Fruit fly (Drosophila melanogaster): ENCODE data around the gene Ziz.
A peak's percentile ranks its signal among the peaks of the same experiment; 100 is the strongest.

Ziz gene

dm6 chr2L:7495987-7496503, at the start of gene Ziz (continued):
- TF ChIP-seq tup (GFP tag; optimal IDR thresholded peaks at IDR 0.05) (no peak), Dip2 (GFP tag; IDR thresholded peaks at IDR 0.05) (no peak), zfh1 (GFP tag; IDR thresholded peaks at IDR 0.05) (peak; percentile 63), C15 (GFP tag; IDR thresholded peaks at IDR 0.05) (no peak), CG7987 (GFP tag; optimal IDR thresholded peaks at IDR 0.05) (peak; percentile 74), CG13624 (GFP tag; optimal IDR thresholded peaks at IDR 0.05) (peak; percentile 68), ap (GFP tag; IDR thresholded peaks at IDR 0.05) (no peak), CG12769 (tag; optimal IDR thresholded peaks at IDR 0.05) (peak; percentile 78), Sry-δ (GFP tag; optimal IDR thresholded peaks at IDR 0.05) (peak; percentile 47), Scr (GFP tag; IDR thresholded peaks at IDR 0.05; ENCODE audit: partially characterized antibody) (peak; percentile 38; the same call in 1 of the 2 replicates), CG6765 (GFP tag; optimal IDR thresholded peaks at IDR 0.05) (no peak), lmd (GFP tag; IDR thresholded peaks at IDR 0.05) (peak; percentile 13; the same call in 1 of the 2 replicates), CG14710 (tag; optimal IDR thresholded peaks at IDR 0.05) (peak; percentile 75), kah (GFP tag; optimal IDR thresholded peaks at IDR 0.05) (peak; percentile 40), tap (tag; optimal IDR thresholded peaks at IDR 0.05) (peak; percentile 27), ken (GFP tag; IDR thresholded peaks at IDR 0.05) (peak; percentile 46; the same call in 1 of the 3 replicates), Rfx (GFP tag; IDR thresholded peaks at IDR 0.05) (peak; percentile 67), hbn (GFP tag; IDR thresholded peaks at IDR 0.05; ENCODE audit: partially characterized antibody) (0 out of 2 replicates have a peak, but pooled peaks have one; percentile 26), slp2 (GFP tag; optimal IDR thresholded peaks at IDR 0.05) (peak; percentile 13), Antp (GFP tag; optimal IDR thresholded peaks at IDR 0.05) (peak; percentile 2), CG15479 (GFP tag; optimal IDR thresholded peaks at IDR 0.05) (no peak), CG3281 (GFP tag; optimal IDR thresholded peaks at IDR 0.05) (peak; percentile 51), dati (GFP tag; IDR thresholded peaks at IDR 0.05) (no peak), zen (tag; optimal IDR thresholded peaks at IDR 0.05) (peak; percentile 36), CG4404 (GFP tag; IDR thresholded peaks at IDR 0.05) (no peak), Dp (GFP tag; optimal IDR thresholded peaks at IDR 0.05) (peak; percentile 78), sd (tag; optimal IDR thresholded peaks at IDR 0.05) (peak; percentile 78), CG16815 (GFP tag; optimal IDR thresholded peaks at IDR 0.05) (no peak), sens (GFP tag) (peak; percentile 87), CG2199 (GFP tag; IDR thresholded peaks at IDR 0.05) (peak; percentile 73; the same call in 1 of the 3 replicates), CG7786 (GFP tag; optimal IDR thresholded peaks at IDR 0.05) (no peak), E2f1 (GFP tag; IDR thresholded peaks at IDR 0.05) (0 out of 2 replicates have a peak, but pooled peaks have one; percentile 28), CG9876 (GFP tag; optimal IDR thresholded peaks at IDR 0.05) (no peak), jing (GFP tag; optimal IDR thresholded peaks at IDR 0.05) (no peak), MTF-1 (GFP tag; optimal IDR thresholded peaks at IDR 0.05; ENCODE audit: borderline replicate concordance) (peak; percentile 43), YL-1 (GFP tag; optimal IDR thresholded peaks at IDR 0.05) (peak; percentile 20), CG9797 (GFP tag; optimal IDR thresholded peaks at IDR 0.05) (peak; percentile 98), CG10209 (GFP tag; optimal IDR thresholded peaks at IDR 0.05) (no peak), CG31365 (tag; optimal IDR thresholded peaks at IDR 0.05) (peak; percentile 44), br (optimal IDR thresholded peaks at IDR 0.05) (no peak), Hr51 (GFP tag; optimal IDR thresholded peaks at IDR 0.05) (no peak), eyg (GFP tag; optimal IDR thresholded peaks at IDR 0.05) (peak; percentile 20), BEAF-32 (GFP tag; optimal IDR thresholded peaks at IDR 0.05) (peak; percentile 55), CG7271 (tag; optimal IDR thresholded peaks at IDR 0.05) (no peak), CG10565 (GFP tag; optimal IDR thresholded peaks at IDR 0.05) (no peak), inv (GFP tag; IDR thresholded peaks at IDR 0.05; ENCODE audit: partially characterized antibody) (no peak), Kr (GFP tag; optimal IDR thresholded peaks at IDR 0.05) (no peak), Ptx1 (GFP tag; IDR thresholded peaks at IDR 0.05) (no peak), CG1602 (GFP tag; optimal IDR thresholded peaks at IDR 0.05) (no peak), CG3407 (GFP tag; optimal IDR thresholded peaks at IDR 0.05) (no peak)

Data from whole organism, embryonic.